Worm (Caenorhabditis elegans): ENCODE data around the gene cpg-4.

DNA sequence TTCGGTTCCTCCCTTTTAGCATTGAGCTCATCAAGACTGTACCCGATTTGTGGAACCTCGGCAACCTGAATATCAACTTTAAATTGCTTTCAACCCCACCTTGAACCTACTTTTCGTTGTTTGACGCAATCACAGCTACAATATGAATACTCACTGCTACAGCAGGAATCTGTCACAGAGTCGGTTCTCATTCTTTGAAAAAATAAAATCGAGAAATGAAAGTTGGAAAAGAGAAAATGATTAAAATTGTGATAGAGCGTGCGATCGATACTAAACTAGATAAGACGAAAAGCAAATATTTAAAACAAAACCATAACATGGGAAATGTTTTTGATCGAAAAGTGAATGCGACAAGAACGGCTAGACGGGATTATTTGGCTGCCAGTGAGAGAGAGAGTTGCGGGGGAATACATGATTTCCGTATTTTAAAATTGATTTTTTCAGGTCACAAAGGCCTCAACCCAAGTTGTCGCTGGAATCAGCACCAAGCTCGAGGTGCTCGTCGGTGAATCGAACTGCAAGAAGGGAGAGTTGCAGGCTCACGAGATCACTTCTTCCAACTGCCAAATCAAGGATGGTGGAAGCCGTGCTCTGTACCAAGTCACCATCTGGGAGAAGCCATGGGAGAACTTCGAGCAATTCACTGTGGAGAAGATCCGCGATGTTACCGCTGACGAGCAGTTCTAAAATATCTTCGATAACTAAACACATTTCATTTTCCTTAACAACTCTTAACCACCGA lies 48.8 kb downstream of the cpg-4 start, which contains the start of gene R01B10.3:
- TF ChIP-seq lin-39 (tag; optimal IDR thresholded peaks at IDR 0.05) (no peak), skn-1 (tag; optimal IDR thresholded peaks at IDR 0.05) (no peak), nhr-111 (GFP tag; optimal IDR thresholded peaks at IDR 0.05) (no peak), cey-2 (tag; optimal IDR thresholded peaks at IDR 0.05; ENCODE audit: borderline replicate concordance, insufficient read depth) (no peak), hmg-1.1 (GFP tag; IDR thresholded peaks at IDR 0.05) (no peak), ceh-28 (tag; optimal IDR thresholded peaks at IDR 0.05) (no peak), hif-1 (tag; optimal IDR thresholded peaks at IDR 0.05) (no peak), aly-2 (tag; optimal IDR thresholded peaks at IDR 0.05) (no peak), pha-4 (GFP tag; IDR thresholded peaks at IDR 0.05) (no peak), pha-4 (tag; optimal IDR thresholded peaks at IDR 0.05) (no peak), F49E8.2 (tag; optimal IDR thresholded peaks at IDR 0.05; ENCODE audit: borderline replicate concordance) (no peak)
